Worm (Caenorhabditis elegans) whole organism, L4/young adult: ENCODE measurements around the gene T03D8.6.

ENCODE experiments used
- W03F9.2 ChIP-seq: fragments of 150-350 bp; optimal IDR thresholded peaks from 2 replicates; lab custom pipeline; 2014; ENCODE audit warnings: missing biosample characterization, missing genetic modification characterization
- dao-5 ChIP-seq: sonication (generic microtip); optimal IDR thresholded peaks from 2 replicates; lab custom pipeline; 2016; ENCODE audit warnings: missing genotype, missing genetic modification characterization, moderate library complexity, missing compliant biosample characterization
- him-1 ChIP-seq: sonication (generic microtip); optimal IDR thresholded peaks from 2 replicates; lab custom pipeline; 2016; ENCODE audit warnings: missing genotype, missing genetic modification reagents, missing genetic modification characterization, missing compliant biosample characterization

ce11 chrV:20826618-20827017 lies 6.5 kb upstream of the T03D8.6 start:
- no peak for TF ChIP-seq him-1 (tag; lab: Kevin White, UChicago)
- no peak for TF ChIP-seq W03F9.2 (tag; lab: Kevin White, UChicago)
- no peak for TF ChIP-seq dao-5 (tag; lab: Kevin White, UChicago)
